Worm (Caenorhabditis elegans) whole organism, L4 larva: ENCODE results near the gene srz-48.
A peak's percentile ranks its signal among the peaks of the same experiment; 100 is the strongest.
"Not testable (repeated sequence)": the region's sequence is repeated elsewhere in the genome, so short reads cannot be mapped to it uniquely, and the experiment has no call there.

ENCODE experiments used
- F10B5.3 ChIP-seq: sonication (generic microtip); optimal IDR thresholded peaks from 2 replicates; lab custom pipeline; 2016; ENCODE audit warnings: mild to moderate bottlenecking, missing genetic modification characterization, missing compliant biosample characterization
- F44E2.7 ChIP-seq: fragments of 200-800 bp; sonication (Bioruptor generic); IDR thresholded peaks from 2 replicates; pipeline ENCODE4 v2.1.2; 2022; ENCODE audit warnings: missing genetic modification characterization, missing compliant biosample characterization
- T20F7.1 ChIP-seq: fragments of 200-800 bp; sonication (Bioruptor generic); optimal IDR thresholded peaks from 2 replicates; lab custom pipeline; 2018; ENCODE audit warnings: mild to moderate bottlenecking, missing genetic modification characterization, missing compliant biosample characterization
- Y48G9A.11 ChIP-seq: fragments of 200-800 bp; sonication (Bioruptor generic); IDR thresholded peaks from 2 replicates; pipeline ENCODE4 v1.3.6; 2022; ENCODE audit warnings: missing genetic modification reagents, missing genetic modification characterization, missing compliant biosample characterization
- Y5F2A.4 ChIP-seq: fragments of 200-800 bp; sonication (Bioruptor generic); optimal IDR thresholded peaks from 2 replicates; lab custom pipeline; 2018; ENCODE audit warnings: mild to moderate bottlenecking, missing genetic modification characterization, missing compliant biosample characterization
- ZK337.2 ChIP-seq: fragments of 200-800 bp; sonication (Bioruptor generic); IDR thresholded peaks from 2 replicates; pipeline ENCODE4 v1.3.6; 2022; ENCODE audit warnings: missing genetic modification reagents, missing genetic modification characterization, missing compliant biosample characterization
- arid-1 ChIP-seq: fragments of 200-800 bp; sonication (Bioruptor generic); conservative IDR thresholded peaks from 2 replicates; pipeline ENCODE4 v1.3.6; 2022; ENCODE audit warnings: missing genetic modification reagents, missing genetic modification characterization, missing compliant biosample characterization
- attf-4 ChIP-seq: sonication (generic microtip); optimal IDR thresholded peaks from 3 replicates; lab custom pipeline; 2017; ENCODE audit warnings: missing biosample characterization, missing genetic modification characterization
- ceh-28 ChIP-seq: fragments of 150-350 bp; optimal IDR thresholded peaks from 2 replicates; lab custom pipeline; 2014; ENCODE audit warnings: missing biosample characterization, missing genetic modification reagents, missing genetic modification characterization
- ceh-32 ChIP-seq: sonication (generic microtip); optimal IDR thresholded peaks from 2 replicates; lab custom pipeline; 2016; ENCODE audit warnings: mild to moderate bottlenecking, missing genetic modification characterization, missing compliant biosample characterization; ENCODE audit not compliant: poor library complexity
- ceh-82 ChIP-seq: sonication (generic microtip); optimal IDR thresholded peaks from 2 replicates; lab custom pipeline; 2017; ENCODE audit warnings: missing biosample characterization, missing genetic modification characterization
- ctbp-1 ChIP-seq: fragments of 200-800 bp; sonication (Bioruptor generic); IDR thresholded peaks from 2 replicates; pipeline ENCODE4 v1.3.6; 2022; ENCODE audit warnings: missing genetic modification reagents, missing genetic modification characterization, missing compliant biosample characterization
- daf-16 ChIP-seq, 3 experiments: sonication (generic microtip); optimal IDR thresholded peaks; 2 replicates each; lab custom pipeline; 2016 to 2017; ENCODE audit warnings: missing genetic modification characterization in 3 of 3, missing genetic modification reagents in 3 of 3, mild to moderate bottlenecking in 2 of 3, missing compliant biosample characterization in 2 of 3, missing biosample characterization in 1 of 3, moderate library complexity in 1 of 3
- daf-19 ChIP-seq: fragments of 200-800 bp; sonication (Bioruptor generic); conservative IDR thresholded peaks from 2 replicates; pipeline ENCODE4 v1.3.6; 2022; ENCODE audit warnings: missing genetic modification characterization, missing compliant biosample characterization
- daf-8 ChIP-seq: fragments of 200-800 bp; sonication (Bioruptor generic); IDR thresholded peaks from 2 replicates; pipeline ENCODE4 v1.3.6; 2022; ENCODE audit warnings: missing genetic modification characterization, missing compliant biosample characterization
- duxl-1 ChIP-seq: sonication (generic microtip); optimal IDR thresholded peaks from 2 replicates; lab custom pipeline; 2016; ENCODE audit warnings: mild to moderate bottlenecking, missing genetic modification characterization, moderate library complexity, missing compliant biosample characterization; ENCODE audit not compliant: poor library complexity
- dve-1 ChIP-seq: sonication (generic microtip); optimal IDR thresholded peaks from 2 replicates; lab custom pipeline; 2017; ENCODE audit warnings: antibody characterized with exemption, mild to moderate bottlenecking, missing genetic modification characterization, missing compliant biosample characterization; ENCODE audit not compliant: insufficient read depth
- fkh-10 ChIP-seq: fragments of 150-350 bp; optimal IDR thresholded peaks from 2 replicates; lab custom pipeline; 2014; ENCODE audit warnings: missing biosample characterization, missing genetic modification reagents, missing genetic modification characterization
- hlh-30 ChIP-seq: sonication (generic microtip); optimal IDR thresholded peaks from 2 replicates; lab custom pipeline; 2017; ENCODE audit warnings: antibody characterized with exemption, mild to moderate bottlenecking, missing genetic modification characterization, missing compliant biosample characterization; ENCODE audit not compliant: insufficient read depth
- lim-7 ChIP-seq: fragments of 200-800 bp; sonication (Bioruptor generic); IDR thresholded peaks from 2 replicates; pipeline ENCODE4 v1.3.6; 2022; ENCODE audit warnings: missing genetic modification characterization, missing compliant biosample characterization
- lin-1 ChIP-seq: fragments of 200-800 bp; sonication (Bioruptor generic); IDR thresholded peaks from 2 replicates; pipeline ENCODE4 v1.3.6; 2022; ENCODE audit warnings: missing genetic modification reagents, missing genetic modification characterization, missing compliant biosample characterization
- lin-13 ChIP-seq: fragments of 150-350 bp; optimal IDR thresholded peaks from 2 replicates; lab custom pipeline; 2014; ENCODE audit warnings: missing biosample characterization, missing genetic modification reagents, missing genetic modification characterization
- madf-9 ChIP-seq: fragments of 200-800 bp; sonication (Bioruptor generic); conservative IDR thresholded peaks from 2 replicates; pipeline ENCODE4 v1.3.6; 2022; ENCODE audit warnings: missing genetic modification reagents, missing genetic modification characterization, missing compliant biosample characterization
- mes-2 ChIP-seq: sonication (generic microtip); optimal IDR thresholded peaks from 2 replicates; lab custom pipeline; 2016; ENCODE audit warnings: missing genotype, mild to moderate bottlenecking, missing genetic modification characterization, missing compliant biosample characterization; ENCODE audit not compliant: poor library complexity, severe bottlenecking
- nhr-11 ChIP-seq: fragments of 150-350 bp; optimal IDR thresholded peaks from 2 replicates; lab custom pipeline; 2014; ENCODE audit warnings: missing biosample characterization, missing genetic modification characterization
- nhr-111 ChIP-seq: fragments of 200-800 bp; sonication (Bioruptor generic); optimal IDR thresholded peaks from 2 replicates; lab custom pipeline; 2018; ENCODE audit warnings: mild to moderate bottlenecking, missing genetic modification characterization, missing compliant biosample characterization
- nhr-28 ChIP-seq: fragments of 150-350 bp; optimal IDR thresholded peaks from 2 replicates; lab custom pipeline; 2014; ENCODE audit warnings: missing biosample characterization, missing genetic modification characterization
- nhr-42 ChIP-seq: fragments of 200-800 bp; sonication (Bioruptor generic); IDR thresholded peaks from 2 replicates; pipeline ENCODE4 v1.3.6; 2022; ENCODE audit warnings: missing genetic modification characterization, missing compliant biosample characterization
- nhr-6 ChIP-seq: fragments of 150-350 bp; optimal IDR thresholded peaks from 2 replicates; lab custom pipeline; 2014; ENCODE audit warnings: missing biosample characterization, missing genetic modification characterization
- nhr-76 ChIP-seq: fragments of 150-350 bp; optimal IDR thresholded peaks from 2 replicates; lab custom pipeline; 2014; ENCODE audit warnings: missing biosample characterization, missing genetic modification characterization
- rbr-2 ChIP-seq: sonication (generic microtip); optimal IDR thresholded peaks from 2 replicates; lab custom pipeline; 2016; ENCODE audit warnings: missing genotype, missing genetic modification characterization, missing compliant biosample characterization
- set-16 ChIP-seq: fragments of 200-800 bp; sonication (Bioruptor generic); IDR thresholded peaks from 2 replicates; pipeline ENCODE4 v1.3.6; 2022; ENCODE audit warnings: missing genetic modification reagents, missing genetic modification characterization, missing compliant biosample characterization
- skn-1 ChIP-seq: fragments of 150-350 bp; optimal IDR thresholded peaks from 2 replicates; lab custom pipeline; 2014; ENCODE audit warnings: missing biosample characterization, missing genetic modification characterization
- spr-3 ChIP-seq: fragments of 200-800 bp; sonication (Bioruptor generic); optimal IDR thresholded peaks from 2 replicates; lab custom pipeline; 2018; ENCODE audit warnings: mild to moderate bottlenecking, missing genetic modification characterization, missing compliant biosample characterization
- tra-1 ChIP-seq: fragments of 200-800 bp; sonication (Bioruptor generic); IDR thresholded peaks from 2 replicates; pipeline ENCODE4 v1.3.6; 2022; ENCODE audit warnings: missing genetic modification reagents, missing genetic modification characterization, missing compliant biosample characterization
- unc-130 ChIP-seq: sonication (generic microtip); optimal IDR thresholded peaks from 2 replicates; lab custom pipeline; 2016; ENCODE audit warnings: missing genetic modification reagents, missing genetic modification characterization, missing compliant biosample characterization
- unc-39 ChIP-seq: sonication (generic microtip); optimal IDR thresholded peaks from 2 replicates; lab custom pipeline; 2017; ENCODE audit warnings: missing biosample characterization, missing genetic modification characterization
- unc-62 ChIP-seq, 3 experiments: fragments of 150-350 bp in 1 of 3; sonication (generic microtip); optimal IDR thresholded peaks in 2 of 3; peaks in 1 of 3; 1 replicate in 1 of 3; 2 replicates in 2 of 3; lab custom pipeline; 2014 to 2017; ENCODE audit warnings: missing biosample characterization in 3 of 3, missing genetic modification characterization in 3 of 3, missing genetic modification reagents in 3 of 3, missing genotype in 1 of 3
- zfp-2 ChIP-seq: sonication (generic microtip); optimal IDR thresholded peaks from 2 replicates; lab custom pipeline; 2016; ENCODE audit warnings: mild to moderate bottlenecking, missing genetic modification characterization, missing compliant biosample characterization
- ztf-11 ChIP-seq: fragments of 150-350 bp; optimal IDR thresholded peaks from 2 replicates; lab custom pipeline; 2014; ENCODE audit warnings: missing biosample characterization, missing genetic modification characterization

The srz-48 gene

ce11 chrV:17430066-17430465 lies 29.9 kb downstream of the srz-48 start, which contains the start of gene T27C5.10:
Gene T27C5.10 (minus strand): TSS chrV:17430166.
- no peak for TF ChIP-seq nhr-11
- no peak for TF ChIP-seq daf-8 (GFP tag; lab: Robert Waterston, UW)
- TF ChIP-seq nhr-76, result no peak
- TF ChIP-seq ctbp-1, result no peak
- no peak for TF ChIP-seq ceh-32 (tag; lab: Kevin White, UChicago)
- TF ChIP-seq nhr-6 (tag; lab: Kevin White, UChicago), result no peak
- TF ChIP-seq Y5F2A.4, result no peak
- no peak for TF ChIP-seq ceh-28 (tag; lab: Kevin White, UChicago)
- TF ChIP-seq nhr-42 (GFP tag; lab: Robert Waterston, UW), result no peak
- TF ChIP-seq arid-1 (GFP tag; lab: Robert Waterston, UW), result no peak
- no peak for TF ChIP-seq tra-1 (GFP tag; lab: Robert Waterston, UW)
- TF ChIP-seq dve-1 (tag; lab: Kevin White, UChicago), result no peak
- no peak for TF ChIP-seq lim-7 (GFP tag; lab: Robert Waterston, UW)
- TF ChIP-seq unc-39 (tag; lab: Kevin White, UChicago), result no peak
- TF ChIP-seq mes-2 (tag; lab: Kevin White, UChicago), result no peak
- TF ChIP-seq spr-3 (GFP tag; lab: Kevin White, UChicago), result no peak
- TF ChIP-seq T20F7.1 (GFP tag; lab: Kevin White, UChicago), result no peak
- TF ChIP-seq ztf-11 (tag; lab: Kevin White, UChicago), result no peak
- no peak for TF ChIP-seq ceh-82 (tag; lab: Kevin White, UChicago)

- TF ChIP-seq nhr-111 (GFP tag; lab: Kevin White, UChicago) (no peak), set-16 (peak; percentile 84)
Measured at ce11 chrV:17429262-17429661, 30.7 kb downstream of the srz-48 start.

- TF ChIP-seq lim-7 (GFP tag; lab: Robert Waterston, UW) (peak; percentile 54; the same call in 1 of the 2 replicates), Y48G9A.11 (peak; percentile 77), unc-62 (GFP tag; optimal IDR thresholded peaks at IDR 0.05 in 1 of 2; lab: Kevin White, UChicago) (peak in 1 of 2 experiments; percentile 22)
- TF ChIP-seq unc-62 (tag; optimal IDR thresholded peaks at IDR 0.05; lab: Kevin White, UChicago), result not testable (repeated sequence)
Measured at ce11 chrV:17428609-17429008, 31.4 kb downstream of the srz-48 start.

ce11 chrV:17416833-17417232 lies 43.1 kb downstream of the srz-48 start, which contains the start of gene clc-21:
Gene clc-21 (plus strand): TSS chrV:17417133.
- TF ChIP-seq rbr-2 (tag; lab: Kevin White, UChicago) (no peak), nhr-28 (tag; lab: Kevin White, UChicago) (peak; percentile 2)

ce11 chrV:17414951-17415350 lies 45.0 kb downstream of the srz-48 start, which contains the start of gene T27C5.12:
Gene T27C5.12 (plus strand): TSS chrV:17415251.
- no peak for TF ChIP-seq F10B5.3 (tag; lab: Kevin White, UChicago)
- no peak for TF ChIP-seq daf-16 (GFP tag; optimal IDR thresholded peaks at IDR 0.05; lab: Kevin White, UChicago)
- TF ChIP-seq daf-16 (tag; optimal IDR thresholded peaks at IDR 0.05; lab: Kevin White, UChicago), result no peak
- TF ChIP-seq unc-130 (GFP tag; lab: Kevin White, UChicago), result no peak
- no peak for TF ChIP-seq duxl-1 (tag; lab: Kevin White, UChicago)
- TF ChIP-seq skn-1, result no peak
- no peak for TF ChIP-seq ceh-32 (tag; lab: Kevin White, UChicago)
- TF ChIP-seq lin-13 (GFP tag; lab: Kevin White, UChicago), result no peak
- TF ChIP-seq zfp-2, result no peak
- no peak for TF ChIP-seq lin-1 (GFP tag; lab: Robert Waterston, UW)
- TF ChIP-seq attf-4 (tag; lab: Kevin White, UChicago), result no peak
- TF ChIP-seq ZK337.2, result no peak
- TF ChIP-seq daf-19, result no peak
- TF ChIP-seq F44E2.7 (GFP tag; lab: Robert Waterston, UW), result no peak
- TF ChIP-seq fkh-10, result no peak
- no peak for TF ChIP-seq ceh-82 (tag; lab: Kevin White, UChicago)
- no peak for TF ChIP-seq hlh-30 (tag; lab: Kevin White, UChicago)
- no peak for TF ChIP-seq madf-9
- TF ChIP-seq nhr-11, result no peak
